Worm (Caenorhabditis elegans) whole organism, L1 larva: Measurements from ENCODE around the gene C39D10.2.

ENCODE experiments used
- fkh-4 ChIP-seq: sonication (generic microtip); optimal IDR thresholded peaks from 2 replicates; lab custom pipeline; 2016; ENCODE audit warnings: missing compliant biosample characterization, missing genetic modification characterization, borderline replicate concordance
- pag-3 ChIP-seq: sonication (generic microtip); optimal IDR thresholded peaks from 2 replicates; lab custom pipeline; 2017; ENCODE audit warnings: missing genetic modification characterization, mild to moderate bottlenecking, missing compliant biosample characterization, antibody characterized with exemption, borderline replicate concordance; ENCODE audit not compliant: insufficient read depth

ce11 chrX:7902976-7903375 is 14.0 kb downstream of the C39D10.2 start, which contains the start of gene C39D10.11:
- TF ChIP-seq pag-3 (tag; lab: Kevin White, UChicago), result no peak
- TF ChIP-seq fkh-4 (tag; lab: Kevin White, UChicago), result no peak
